Fruit fly (Drosophila melanogaster) whole organism, adult: ENCODE results near the gene CG16789.

Experiments used
- CG11617 ChIP-seq: fragments of 200-800 bp; sonication (Bioruptor generic); optimal IDR thresholded peaks from 2 replicates; lab custom pipeline; 2017; ENCODE audit warnings: mild to moderate bottlenecking, missing biosample characterization, missing genetic modification reagents, missing genetic modification characterization
- CG12768 ChIP-seq: fragments of 200-800 bp; sonication (Bioruptor generic); optimal IDR thresholded peaks from 2 replicates; lab custom pipeline; 2017; ENCODE audit warnings: missing biosample characterization, missing genetic modification characterization, mild to moderate bottlenecking, moderate library complexity, missing genetic modification reagents
- CG14711 ChIP-seq: fragments of 200-800 bp; sonication (Bioruptor generic); optimal IDR thresholded peaks from 2 replicates; lab custom pipeline; 2018; ENCODE audit warnings: missing biosample characterization, mild to moderate bottlenecking, missing genetic modification characterization, moderate library complexity
- CG1620 ChIP-seq: fragments of 200-800 bp; sonication (Bioruptor generic); optimal IDR thresholded peaks from 2 replicates; lab custom pipeline; 2016; ENCODE audit warnings: missing biosample characterization, missing genetic modification characterization
- CG33017 ChIP-seq: fragments of 200-800 bp; sonication (Bioruptor generic); optimal IDR thresholded peaks from 2 replicates; lab custom pipeline; 2018; ENCODE audit warnings: missing biosample characterization, mild to moderate bottlenecking, missing genetic modification characterization, moderate library complexity
- CG5204 ChIP-seq: fragments of 200-800 bp; sonication (Bioruptor generic); optimal IDR thresholded peaks from 2 replicates; lab custom pipeline; 2016; ENCODE audit warnings: missing biosample characterization, missing genetic modification characterization
- CG7045 ChIP-seq: fragments of 200-800 bp; sonication (Bioruptor generic); optimal IDR thresholded peaks from 2 replicates; lab custom pipeline; 2017; ENCODE audit warnings: missing biosample characterization, mild to moderate bottlenecking, missing genetic modification characterization
- CG7101 ChIP-seq: fragments of 200-800 bp; sonication (Bioruptor generic); optimal IDR thresholded peaks from 2 replicates; lab custom pipeline; 2018; ENCODE audit warnings: missing biosample characterization, mild to moderate bottlenecking, missing genetic modification characterization, moderate library complexity
- Clk ChIP-seq: fragments of 200-800 bp; sonication (Bioruptor generic); optimal IDR thresholded peaks from 2 replicates; lab custom pipeline; 2017; ENCODE audit warnings: missing biosample characterization, missing genetic modification characterization
- Crg-1 ChIP-seq: fragments of 200-800 bp; sonication (Bioruptor generic); optimal IDR thresholded peaks from 2 replicates; lab custom pipeline; 2016; ENCODE audit warnings: missing biosample characterization, missing genetic modification characterization
- Hr96 ChIP-seq: fragments of 200-800 bp; sonication (Bioruptor generic); optimal IDR thresholded peaks from 2 replicates; lab custom pipeline; 2016; ENCODE audit warnings: missing biosample characterization, missing genetic modification characterization
- Mnt ChIP-seq: fragments of 200-800 bp; sonication (Bioruptor generic); optimal IDR thresholded peaks from 2 replicates; lab custom pipeline; 2016; ENCODE audit warnings: missing biosample characterization, mild to moderate bottlenecking, missing genetic modification characterization
- bab1 ChIP-seq: fragments of 200-800 bp; sonication (Bioruptor generic); optimal IDR thresholded peaks from 3 replicates; lab custom pipeline; 2019; ENCODE audit warnings: missing biosample characterization, mild to moderate bottlenecking, missing genetic modification characterization, moderate library complexity
- cic ChIP-seq: fragments of 200-800 bp; sonication (Bioruptor generic); optimal IDR thresholded peaks from 2 replicates; lab custom pipeline; 2017; ENCODE audit warnings: missing biosample characterization, mild to moderate bottlenecking, missing genetic modification characterization, moderate library complexity
- cnc ChIP-seq, 2 experiments: fragments of >200 bp; optimal IDR thresholded peaks; 2 replicates each; lab custom pipeline; 2017
- kay ChIP-seq: fragments of 200-800 bp; sonication (Bioruptor generic); peaks from one replicate; lab custom pipeline; 2016; ENCODE audit warnings: missing biosample characterization, missing genetic modification characterization, borderline replicate concordance
- ovo ChIP-seq: fragments of 200-800 bp; sonication (Bioruptor generic); optimal IDR thresholded peaks from 2 replicates; lab custom pipeline; 2016; ENCODE audit warnings: missing biosample characterization, missing genetic modification characterization
- pad ChIP-seq: fragments of 200-800 bp; sonication (Bioruptor generic); optimal IDR thresholded peaks from 3 replicates; lab custom pipeline; 2017; ENCODE audit warnings: missing biosample characterization, missing genetic modification characterization, mild to moderate bottlenecking, moderate library complexity, missing genetic modification reagents
- tj ChIP-seq: fragments of 200-800 bp; sonication (Bioruptor generic); optimal IDR thresholded peaks from 3 replicates; lab custom pipeline; 2017; ENCODE audit warnings: missing biosample characterization, mild to moderate bottlenecking, missing genetic modification characterization, moderate library complexity
- toe ChIP-seq: fragments of 200-800 bp; sonication (Bioruptor generic); optimal IDR thresholded peaks from 2 replicates; lab custom pipeline; 2016; ENCODE audit warnings: missing biosample characterization, missing genetic modification characterization

CG16789 gene

DNA sequence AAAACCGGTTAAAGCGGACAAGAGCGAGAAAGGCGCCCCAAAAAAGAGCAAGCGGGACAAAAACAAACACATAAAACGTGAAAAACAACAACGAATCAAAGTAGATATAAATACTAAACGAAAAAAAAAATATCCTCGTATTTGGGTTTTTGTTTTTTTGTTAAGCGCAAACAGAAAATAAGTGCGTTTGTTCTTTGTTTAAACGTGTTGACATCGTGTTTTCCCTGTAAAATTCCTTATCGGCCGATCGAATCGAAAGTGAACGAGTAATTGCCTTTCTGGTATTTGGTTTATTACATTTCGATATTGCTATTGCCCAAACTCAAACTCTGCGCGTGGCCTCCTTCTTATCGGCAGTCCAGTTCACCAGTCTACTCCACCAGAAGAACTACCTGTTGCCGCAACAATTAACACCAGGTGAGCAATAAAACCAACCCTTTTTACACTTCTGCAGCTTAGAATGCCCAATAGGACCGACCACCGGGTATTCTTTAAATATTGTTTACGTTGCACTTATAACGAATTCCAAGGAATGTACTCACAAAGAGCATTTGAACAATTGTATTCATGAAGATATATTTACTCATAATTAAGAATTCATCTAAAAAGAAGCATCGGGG, 25.9 kb downstream of the CG16789 start:
- TF ChIP-seq Clk = no peak
- no peak for TF ChIP-seq pad
- no peak for TF ChIP-seq cnc (optimal IDR thresholded peaks at IDR 0.05; lab: Kevin White, UChicago)
- no peak for TF ChIP-seq tj
- no peak for TF ChIP-seq Hr96 (GFP tag; lab: Kevin White, UChicago)
- TF ChIP-seq bab1 (GFP tag; lab: Kevin White, UChicago) = no peak
- no peak for TF ChIP-seq kay (GFP tag; lab: Kevin White, UChicago)
- no peak for TF ChIP-seq Crg-1 (GFP tag; lab: Kevin White, UChicago)

DNA sequence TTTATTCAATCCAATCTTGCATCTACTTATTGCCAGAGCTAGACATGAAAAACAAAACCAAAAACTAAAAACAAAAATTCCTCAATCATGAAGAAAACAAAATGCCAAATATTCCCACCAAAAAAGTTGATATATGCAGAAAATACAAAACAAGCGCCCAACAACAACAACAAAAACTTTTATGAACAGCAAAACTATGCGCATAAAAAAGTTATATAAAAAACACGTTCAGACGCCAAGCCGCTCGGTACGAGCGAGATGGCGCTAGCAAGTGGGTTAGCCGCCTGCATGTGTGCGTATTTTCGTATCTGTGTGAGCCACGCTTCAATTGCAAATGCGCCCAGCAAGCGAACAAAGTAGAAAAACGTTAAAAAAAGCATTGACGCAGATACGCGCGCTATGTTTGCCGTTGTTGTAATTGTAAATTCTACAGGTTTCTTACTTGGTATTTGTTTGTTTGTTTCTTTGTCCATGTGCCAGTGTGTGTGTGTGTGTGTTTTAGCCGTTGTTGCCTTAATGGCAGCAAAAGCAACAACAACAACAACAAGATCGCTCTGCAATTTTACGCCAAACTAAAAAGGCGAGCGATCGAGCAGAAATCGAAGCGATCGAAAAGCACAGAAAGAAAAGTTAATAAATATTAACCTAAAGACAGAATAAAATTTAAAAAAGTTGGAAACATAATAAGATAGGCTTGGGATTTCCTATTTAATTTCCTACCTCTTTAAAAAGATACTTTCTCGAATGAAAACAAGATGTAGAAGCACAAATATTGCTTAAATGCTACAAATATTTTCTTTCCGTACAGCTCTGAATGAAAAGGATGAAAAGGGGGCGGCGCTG, 27.6 kb downstream of the CG16789 start:
- TF ChIP-seq CG14711 (no peak), tj (peak; percentile 91), Clk (no peak), ovo (GFP tag; lab: Kevin White, UChicago) (peak; percentile 5), Mnt (GFP tag; lab: Kevin White, UChicago) (peak; percentile 1)

- TF ChIP-seq CG7045 (GFP tag; lab: Kevin White, UChicago) (no peak), CG12768 (GFP tag; lab: Kevin White, UChicago) (no peak), Clk (no peak), toe (GFP tag; lab: Kevin White, UChicago) (no peak), CG7101 (tag; lab: Kevin White, UChicago) (no peak), pad (no peak), Hr96 (GFP tag; lab: Kevin White, UChicago) (no peak), CG14711 (no peak), CG11617 (GFP tag; lab: Kevin White, UChicago) (no peak), Crg-1 (GFP tag; lab: Kevin White, UChicago) (no peak)
These were observed 28.2 kb downstream of the CG16789 start for dm6 chr3R:9594251-9594581.

- TF ChIP-seq tj (peak; percentile 4), cic (GFP tag; lab: Kevin White, UChicago) (no peak)
These were observed 28.8 kb downstream of the CG16789 start for dm6 chr3R:9594839-9595238.

dm6 chr3R:9595681-9596357, 29.8 kb downstream of the CG16789 start:
- TF ChIP-seq Clk = no peak
- no peak for TF ChIP-seq cic (GFP tag; lab: Kevin White, UChicago)
- TF ChIP-seq CG5204 (GFP tag; lab: Kevin White, UChicago) = no peak
- no peak for TF ChIP-seq CG14711
- TF ChIP-seq Mnt (GFP tag; lab: Kevin White, UChicago) = no peak
- no peak for TF ChIP-seq cnc (optimal IDR thresholded peaks at IDR 0.05; lab: Kevin White, UChicago)
- no peak for TF ChIP-seq CG7045 (GFP tag; lab: Kevin White, UChicago)
- no peak for TF ChIP-seq Hr96 (GFP tag; lab: Kevin White, UChicago)
- no peak for TF ChIP-seq pad
- TF ChIP-seq tj = no peak
- no peak for TF ChIP-seq bab1 (GFP tag; lab: Kevin White, UChicago)
- no peak for TF ChIP-seq CG7101 (tag; lab: Kevin White, UChicago)

- TF ChIP-seq toe (GFP tag; lab: Kevin White, UChicago) = no peak
- TF ChIP-seq ovo (GFP tag; lab: Kevin White, UChicago) = no peak
- no peak for TF ChIP-seq CG14711
- no peak for TF ChIP-seq cnc (optimal IDR thresholded peaks at IDR 0.05; lab: Kevin White, UChicago)
- no peak for TF ChIP-seq tj
- no peak for TF ChIP-seq bab1 (GFP tag; lab: Kevin White, UChicago)
- TF ChIP-seq CG12768 (GFP tag; lab: Kevin White, UChicago) = no peak
These were observed 30.6 kb downstream of the CG16789 start for dm6 chr3R:9596615-9597014.

dm6 chr3R:9598099-9598498, 32.1 kb downstream of the CG16789 start:
- no peak for TF ChIP-seq CG1620 (GFP tag; lab: Kevin White, UChicago)
- no peak for TF ChIP-seq kay (GFP tag; lab: Kevin White, UChicago)
- TF ChIP-seq Hr96 (GFP tag; lab: Kevin White, UChicago) = no peak
- TF ChIP-seq bab1 (GFP tag; lab: Kevin White, UChicago) = no peak
- no peak for TF ChIP-seq toe (GFP tag; lab: Kevin White, UChicago)

dm6 chr3R:9600558-9600959, 34.6 kb downstream of the CG16789 start:
- peak; percentile 44 for TF ChIP-seq CG14711
- TF ChIP-seq pad = peak; percentile 56
- TF ChIP-seq cnc (optimal IDR thresholded peaks at IDR 0.05; lab: Kevin White, UChicago) = no peak
- peak; percentile 6 for TF ChIP-seq CG1620 (GFP tag; lab: Kevin White, UChicago)
- peak; percentile 90 for TF ChIP-seq CG7045 (GFP tag; lab: Kevin White, UChicago)
- peak; percentile 37 for TF ChIP-seq bab1 (GFP tag; lab: Kevin White, UChicago)
- peak; percentile 54 for TF ChIP-seq ovo (GFP tag; lab: Kevin White, UChicago)
- peak; percentile 90 for TF ChIP-seq cic (GFP tag; lab: Kevin White, UChicago)
- peak; percentile 82 for TF ChIP-seq CG11617 (GFP tag; lab: Kevin White, UChicago)
- TF ChIP-seq toe (GFP tag; lab: Kevin White, UChicago) = peak; percentile 49
- TF ChIP-seq CG33017 (tag; lab: Kevin White, UChicago) = peak; percentile 82
- TF ChIP-seq Crg-1 (GFP tag; lab: Kevin White, UChicago) = peak; percentile 60
- peak; percentile 44 for TF ChIP-seq Mnt (GFP tag; lab: Kevin White, UChicago)
- TF ChIP-seq Clk = peak; percentile 58
- TF ChIP-seq tj = peak; percentile 40
- TF ChIP-seq kay (GFP tag; lab: Kevin White, UChicago) = peak; percentile 81
- peak; percentile 77 for TF ChIP-seq CG7101 (tag; lab: Kevin White, UChicago)
- peak; percentile 83 for TF ChIP-seq CG12768 (GFP tag; lab: Kevin White, UChicago)
- TF ChIP-seq Hr96 (GFP tag; lab: Kevin White, UChicago) = no peak
- no peak for TF ChIP-seq CG5204 (GFP tag; lab: Kevin White, UChicago)
